Worm (Caenorhabditis elegans) whole organism, mixed stage, embryonic: ENCODE results near the gene C06H5.8.
"Not testable (repeated sequence)": the region's sequence is repeated elsewhere in the genome, so short reads cannot be mapped to it uniquely, and the experiment has no call there.

Experiments used
- M03D4.4 ChIP-seq: sonication (generic microtip); optimal IDR thresholded peaks from 2 replicates; lab custom pipeline; 2017; ENCODE audit warnings: mild to moderate bottlenecking, missing genetic modification characterization, missing compliant biosample characterization
- blmp-1 ChIP-seq: fragments of 150-350 bp; optimal IDR thresholded peaks from 2 replicates; lab custom pipeline; 2014; ENCODE audit warnings: missing biosample characterization, missing genetic modification characterization
- ceh-39 ChIP-seq: fragments of 150-350 bp; optimal IDR thresholded peaks from 2 replicates; lab custom pipeline; 2014; ENCODE audit warnings: missing biosample characterization, missing genetic modification characterization
- ceh-43 ChIP-seq: fragments of 200-800 bp; sonication (Bioruptor generic); optimal IDR thresholded peaks from 2 replicates; lab custom pipeline; 2018; ENCODE audit warnings: mild to moderate bottlenecking, missing genetic modification characterization, moderate library complexity, missing compliant biosample characterization
- ceh-83 ChIP-seq: fragments of 200-800 bp; sonication (Bioruptor generic); optimal IDR thresholded peaks from 2 replicates; lab custom pipeline; 2018; ENCODE audit warnings: mild to moderate bottlenecking, missing genetic modification characterization, missing compliant biosample characterization
- cnd-1 ChIP-seq: fragments of 200-800 bp; sonication (Bioruptor generic); optimal IDR thresholded peaks from 2 replicates; lab custom pipeline; 2018; ENCODE audit warnings: mild to moderate bottlenecking, missing genetic modification characterization, missing compliant biosample characterization
- drap-1 ChIP-seq: fragments of 200-800 bp; sonication (Bioruptor generic); optimal IDR thresholded peaks from 3 replicates; lab custom pipeline; 2018; ENCODE audit warnings: mild to moderate bottlenecking, missing genetic modification characterization, missing compliant biosample characterization
- elt-1 ChIP-seq: sonication (generic microtip); optimal IDR thresholded peaks from 2 replicates; lab custom pipeline; 2017; ENCODE audit warnings: missing genetic modification characterization, mild to moderate bottlenecking, missing compliant biosample characterization, antibody characterized with exemption, moderate library complexity, borderline replicate concordance; ENCODE audit not compliant: insufficient read depth
- elt-3 ChIP-seq: fragments of 150-350 bp; optimal IDR thresholded peaks from 2 replicates; lab custom pipeline; 2014; ENCODE audit warnings: missing biosample characterization, missing genetic modification characterization
- flh-1 ChIP-seq: fragments of 200-800 bp; sonication (Bioruptor generic); optimal IDR thresholded peaks from 2 replicates; lab custom pipeline; 2018; ENCODE audit warnings: mild to moderate bottlenecking, missing genetic modification characterization, moderate library complexity, missing compliant biosample characterization
- ham-2 ChIP-seq: fragments of 200-800 bp; sonication (Bioruptor generic); optimal IDR thresholded peaks from 2 replicates; lab custom pipeline; 2018; ENCODE audit warnings: mild to moderate bottlenecking, missing genetic modification characterization, missing compliant biosample characterization
- hlh-1 ChIP-seq: fragments of 150-350 bp; optimal IDR thresholded peaks from 2 replicates; lab custom pipeline; 2014; ENCODE audit warnings: missing biosample characterization, missing genetic modification reagents, missing genetic modification characterization
- lin-32 ChIP-seq: fragments of 200-800 bp; sonication (Bioruptor generic); optimal IDR thresholded peaks from 2 replicates; lab custom pipeline; 2018; ENCODE audit warnings: mild to moderate bottlenecking, missing genetic modification characterization, missing compliant biosample characterization
- lsy-2 ChIP-seq: fragments of 150-350 bp; optimal IDR thresholded peaks from 2 replicates; lab custom pipeline; 2014; ENCODE audit warnings: missing biosample characterization, missing genetic modification characterization
- mab-5 ChIP-seq: fragments of 150-350 bp; optimal IDR thresholded peaks from 2 replicates; lab custom pipeline; 2014; ENCODE audit warnings: missing biosample characterization, missing genetic modification characterization
- mep-1 ChIP-seq: fragments of 150-350 bp; optimal IDR thresholded peaks from 2 replicates; lab custom pipeline; 2017; ENCODE audit warnings: missing biosample characterization, missing genetic modification reagents, missing genetic modification characterization, inconsistent platforms
- mls-2 ChIP-seq: sonication (generic microtip); optimal IDR thresholded peaks from 2 replicates; lab custom pipeline; 2016; ENCODE audit warnings: mild to moderate bottlenecking, missing genetic modification characterization, moderate library complexity, missing compliant biosample characterization
- nhr-12 ChIP-seq: fragments of 150-350 bp; optimal IDR thresholded peaks from 2 replicates; lab custom pipeline; 2014; ENCODE audit warnings: missing biosample characterization, missing genetic modification characterization
- nhr-237 ChIP-seq: fragments of 150-350 bp; optimal IDR thresholded peaks from 2 replicates; lab custom pipeline; 2014; ENCODE audit warnings: missing biosample characterization, missing genetic modification characterization
- nhr-28 ChIP-seq: fragments of 150-350 bp; optimal IDR thresholded peaks from 2 replicates; lab custom pipeline; 2014; ENCODE audit warnings: missing biosample characterization, missing genetic modification characterization
- nhr-76 ChIP-seq: sonication (generic microtip); optimal IDR thresholded peaks from 2 replicates; lab custom pipeline; 2017; ENCODE audit warnings: missing biosample characterization, missing genetic modification characterization
- pha-4 ChIP-seq: fragments of 150-350 bp; optimal IDR thresholded peaks from 2 replicates; lab custom pipeline; 2018; ENCODE audit warnings: missing biosample characterization, missing genetic modification reagents, missing genetic modification characterization
- sem-2 ChIP-seq: fragments of 200-800 bp; sonication (Bioruptor generic); optimal IDR thresholded peaks from 2 replicates; lab custom pipeline; 2018; ENCODE audit warnings: mild to moderate bottlenecking, missing genetic modification characterization, missing compliant biosample characterization
- snpc-4 ChIP-seq: fragments of 150-350 bp; optimal IDR thresholded peaks from 2 replicates; lab custom pipeline; 2014; ENCODE audit warnings: missing biosample characterization, missing genetic modification characterization
- sptf-1 ChIP-seq: sonication (generic microtip); optimal IDR thresholded peaks from 2 replicates; lab custom pipeline; 2017; ENCODE audit warnings: mild to moderate bottlenecking, missing genetic modification characterization, moderate library complexity, missing compliant biosample characterization
- tbx-8 ChIP-seq: fragments of 200-800 bp; sonication (Bioruptor generic); optimal IDR thresholded peaks from 2 replicates; lab custom pipeline; 2018; ENCODE audit warnings: mild to moderate bottlenecking, missing genetic modification characterization, moderate library complexity, missing compliant biosample characterization
- unc-120 ChIP-seq: sonication (generic microtip); optimal IDR thresholded peaks from 2 replicates; lab custom pipeline; 2017; ENCODE audit warnings: missing genetic modification characterization, missing compliant biosample characterization; ENCODE audit not compliant: poor library complexity, severe bottlenecking
- unc-62 ChIP-seq: fragments of 150-350 bp; optimal IDR thresholded peaks from 2 replicates; lab custom pipeline; 2014; ENCODE audit warnings: missing biosample characterization, missing genetic modification reagents, missing genetic modification characterization
- zip-8 ChIP-seq: fragments of 150-350 bp; optimal IDR thresholded peaks from 2 replicates; lab custom pipeline; 2014; ENCODE audit warnings: missing biosample characterization, missing genetic modification characterization
- ztf-11 ChIP-seq: fragments of 150-350 bp; optimal IDR thresholded peaks from 2 replicates; lab custom pipeline; 2014; ENCODE audit warnings: missing biosample characterization, missing genetic modification characterization

The C06H5.8 gene

ce11 chrV:17918726-17919125 lies at the start of gene C06H5.8:
C06H5.8 (plus strand) TSS chrV:17919026.
- TF ChIP-seq drap-1, result peak; percentile 14
- no peak for TF ChIP-seq lin-32
- no peak for TF ChIP-seq ham-2 (GFP tag; lab: Kevin White, UChicago)
- no peak for TF ChIP-seq pha-4
- TF ChIP-seq, all 35 proteins: peak for 1

ce11 chrV:17870569-17870968 lies 48.3 kb upstream of the C06H5.8 start, which contains the start of gene csn-1:
csn-1 (minus strand) TSS chrV:17870651.
- TF ChIP-seq flh-1 (GFP tag; lab: Kevin White, UChicago) (no peak), unc-120 (tag; lab: Kevin White, UChicago) (no peak), nhr-12 (no peak), ztf-11 (tag; lab: Kevin White, UChicago) (no peak), sptf-1 (no peak), unc-62 (no peak), nhr-76 (tag; lab: Kevin White, UChicago) (no peak), ceh-43 (GFP tag; lab: Kevin White, UChicago) (no peak), nhr-28 (tag; lab: Kevin White, UChicago) (no peak), pha-4 (no peak), mls-2 (no peak), ceh-83 (GFP tag; lab: Kevin White, UChicago) (no peak), ham-2 (GFP tag; lab: Kevin White, UChicago) (no peak), ceh-39 (tag; lab: Kevin White, UChicago) (no peak), lsy-2 (tag; lab: Kevin White, UChicago) (no peak), tbx-8 (GFP tag; lab: Kevin White, UChicago) (no peak), sem-2 (GFP tag; lab: Kevin White, UChicago) (no peak), snpc-4 (tag; lab: Kevin White, UChicago) (no peak)

- TF ChIP-seq pha-4 (peak; percentile 5), mep-1 (tag; lab: Kevin White, UChicago) (no peak)
Observed at ce11 chrV:17871049-17871448, 47.8 kb upstream of the C06H5.8 start, which contains the start of gene phf-14. phf-14 (plus strand) TSS chrV:17871393.

ce11 chrV:17888939-17889338 lies 29.9 kb upstream of the C06H5.8 start, which contains the start of gene C06H5.6:
C06H5.6 (minus strand) TSS chrV:17888984.
- no peak for TF ChIP-seq lin-32
- no peak for TF ChIP-seq sem-2 (GFP tag; lab: Kevin White, UChicago)
- no peak for TF ChIP-seq elt-1
- no peak for TF ChIP-seq cnd-1 (tag; lab: Kevin White, UChicago)
- no peak for TF ChIP-seq ceh-83 (GFP tag; lab: Kevin White, UChicago)
- TF ChIP-seq lsy-2 (tag; lab: Kevin White, UChicago), result no peak
- no peak for TF ChIP-seq ceh-39 (tag; lab: Kevin White, UChicago)
- no peak for TF ChIP-seq zip-8 (tag; lab: Kevin White, UChicago)
- TF ChIP-seq hlh-1 (tag; lab: Kevin White, UChicago), result no peak
- no peak for TF ChIP-seq sptf-1
- no peak for TF ChIP-seq flh-1 (GFP tag; lab: Kevin White, UChicago)
- TF ChIP-seq mab-5 (tag; lab: Kevin White, UChicago), result no peak
- TF ChIP-seq M03D4.4, result no peak
- no peak for TF ChIP-seq unc-62

ce11 chrV:17891317-17891716 lies 27.5 kb upstream of the C06H5.8 start:
- TF ChIP-seq nhr-237, result no peak
- no peak for TF ChIP-seq mls-2
- TF ChIP-seq blmp-1 (tag; lab: Kevin White, UChicago), result no peak
- no peak for TF ChIP-seq lin-32
- no peak for TF ChIP-seq mep-1 (tag; lab: Kevin White, UChicago)
- no peak for TF ChIP-seq tbx-8 (GFP tag; lab: Kevin White, UChicago)
- TF ChIP-seq nhr-12, result no peak
- no peak for TF ChIP-seq snpc-4 (tag; lab: Kevin White, UChicago)

ce11 chrV:17893959-17894358 lies 24.9 kb upstream of the C06H5.8 start, which contains the start of gene C06H5.11:
C06H5.11 (minus strand) TSS chrV:17894059.
- not testable (repeated sequence) for TF ChIP-seq ceh-39 (tag; lab: Kevin White, UChicago); elt-3; M03D4.4
- TF ChIP-seq, all 35 proteins: peak for 0; not testable (repeated sequence) for 35
